Worm (Caenorhabditis elegans) whole organism, L2 larva: ENCODE results near the gene tbg-1.

Source experiments
- ceh-82 ChIP-seq: fragments of 150-350 bp; optimal IDR thresholded peaks from 2 replicates; lab custom pipeline; 2014; ENCODE audit warnings: missing biosample characterization, missing genetic modification characterization
- egl-27 ChIP-seq: sonication (generic microtip); optimal IDR thresholded peaks from 3 replicates; lab custom pipeline; 2017; ENCODE audit warnings: missing biosample characterization, missing genetic modification reagents, missing genetic modification characterization
- mdl-1 ChIP-seq, 2 experiments: fragments of 150-350 bp in 1 of 2; sonication (generic microtip) in 1 of 2; optimal IDR thresholded peaks; 2 replicates each; lab custom pipeline; 2017; ENCODE audit warnings: missing biosample characterization in 2 of 2, missing genetic modification characterization in 2 of 2
- nhr-12 ChIP-seq: fragments of 150-350 bp; optimal IDR thresholded peaks from 2 replicates; lab custom pipeline; 2014; ENCODE audit warnings: missing biosample characterization, missing genetic modification characterization
- nhr-25 ChIP-seq: fragments of 150-350 bp; sonication (generic microtip); optimal IDR thresholded peaks from 3 replicates; lab custom pipeline; 2014; ENCODE audit warnings: missing biosample characterization, missing genetic modification characterization
- nhr-77 ChIP-seq: fragments of 150-350 bp; optimal IDR thresholded peaks from 2 replicates; lab custom pipeline; 2014; ENCODE audit warnings: missing biosample characterization, missing genetic modification characterization
- unc-39 ChIP-seq: fragments of 150-350 bp; optimal IDR thresholded peaks from 2 replicates; lab custom pipeline; 2014; ENCODE audit warnings: missing biosample characterization, missing genetic modification characterization
- unc-62 ChIP-seq: fragments of 150-350 bp; optimal IDR thresholded peaks from 2 replicates; lab custom pipeline; 2014; ENCODE audit warnings: missing biosample characterization, missing genetic modification reagents, missing genetic modification characterization

ce11 chrIII:9662266-9662959 is 33.5 kb upstream of the tbg-1 start:
- TF ChIP-seq nhr-77 (tag; lab: Kevin White, UChicago) = no peak
- no peak for TF ChIP-seq unc-62
- no peak for TF ChIP-seq nhr-25 (tag; lab: Kevin White, UChicago)
- TF ChIP-seq mdl-1 (tag; optimal IDR thresholded peaks at IDR 0.05; lab: Kevin White, UChicago) = no peak
- no peak for TF ChIP-seq nhr-12 (tag; lab: Kevin White, UChicago)
- no peak for TF ChIP-seq egl-27 (tag; lab: Kevin White, UChicago)
- TF ChIP-seq unc-39 (tag; lab: Kevin White, UChicago) = no peak
- no peak for TF ChIP-seq ceh-82
